Worm (Caenorhabditis elegans) whole organism, L1 larva: ENCODE measurements around the gene srw-68.

Source experiments
- C16A3.4 ChIP-seq: fragments of 150-350 bp; optimal IDR thresholded peaks from 2 replicates; lab custom pipeline; 2014; ENCODE audit warnings: missing biosample characterization, missing genetic modification characterization
- Y116A8C.19 ChIP-seq: sonication (generic microtip); optimal IDR thresholded peaks from 2 replicates; lab custom pipeline; 2016; ENCODE audit warnings: missing compliant biosample characterization, missing genetic modification characterization, borderline replicate concordance
- alr-1 ChIP-seq: fragments of 200-800 bp; sonication (Bioruptor generic); optimal IDR thresholded peaks from 2 replicates; lab custom pipeline; 2018; ENCODE audit warnings: borderline replicate concordance, mild to moderate bottlenecking, missing genetic modification characterization, missing compliant biosample characterization
- blmp-1 ChIP-seq: fragments of 150-350 bp; optimal IDR thresholded peaks from 2 replicates; lab custom pipeline; 2014; ENCODE audit warnings: missing biosample characterization, missing genetic modification characterization
- ceh-8 ChIP-seq: fragments of 200-800 bp; sonication (Bioruptor generic); optimal IDR thresholded peaks from 2 replicates; lab custom pipeline; 2018; ENCODE audit warnings: mild to moderate bottlenecking, missing genetic modification characterization, moderate library complexity, missing compliant biosample characterization
- ceh-88 ChIP-seq: fragments of 200-800 bp; sonication (Bioruptor generic); IDR thresholded peaks from 2 replicates; pipeline ENCODE4 v1.3.6; 2022; ENCODE audit warnings: missing genetic modification characterization, missing compliant biosample characterization
- ceh-90 ChIP-seq: sonication (generic microtip); optimal IDR thresholded peaks from 2 replicates; lab custom pipeline; 2016; ENCODE audit warnings: missing genetic modification characterization, missing compliant biosample characterization
- ces-1 ChIP-seq: fragments of 150-350 bp; optimal IDR thresholded peaks from 2 replicates; lab custom pipeline; 2014; ENCODE audit warnings: missing biosample characterization, missing genetic modification reagents, missing genetic modification characterization
- dpl-1 ChIP-seq, 3 experiments: fragments of 150-350 bp in 2 of 3; sonication (generic microtip) in 1 of 3; optimal IDR thresholded peaks; 2 replicates each; lab custom pipeline; 2014 to 2017; ENCODE audit warnings: missing biosample characterization in 3 of 3, missing genetic modification characterization in 3 of 3, missing genetic modification reagents in 3 of 3
- dsc-1 ChIP-seq: sonication (generic microtip); optimal IDR thresholded peaks from 2 replicates; lab custom pipeline; 2016; ENCODE audit warnings: mild to moderate bottlenecking, missing genetic modification characterization, missing compliant biosample characterization
- efl-1 ChIP-seq, 4 experiments: fragments of 150-350 bp; optimal IDR thresholded peaks in 3 of 4; peaks in 1 of 4; 1 replicate in 1 of 4; 2 replicates in 3 of 4; lab custom pipeline; 2014; ENCODE audit warnings: missing biosample characterization in 2 of 4, missing genetic modification characterization in 2 of 4, missing genetic modification reagents in 2 of 4
- efl-3 ChIP-seq: fragments of 200-800 bp; sonication (Bioruptor generic); optimal IDR thresholded peaks from 2 replicates; lab custom pipeline; 2018; ENCODE audit warnings: mild to moderate bottlenecking, missing genetic modification characterization, missing compliant biosample characterization
- egl-13 ChIP-seq: sonication (generic microtip); optimal IDR thresholded peaks from 2 replicates; lab custom pipeline; 2016; ENCODE audit warnings: missing genotype, missing genetic modification reagents, missing genetic modification characterization, missing compliant biosample characterization
- elt-2 ChIP-seq: sonication (generic microtip); optimal IDR thresholded peaks from 2 replicates; lab custom pipeline; 2016; ENCODE audit warnings: missing genetic modification characterization, mild to moderate bottlenecking, inconsistent platforms, missing compliant biosample characterization, missing genetic modification reagents
- elt-3 ChIP-seq, 6 experiments: fragments of 150-350 bp in 1 of 6; sonication (generic microtip); optimal IDR thresholded peaks; 2 replicates each; lab custom pipeline; 2017 to 2018; ENCODE audit warnings: missing biosample characterization in 6 of 6, missing genetic modification characterization in 6 of 6, inconsistent platforms in 1 of 6
- fkh-8 ChIP-seq: sonication (generic microtip); optimal IDR thresholded peaks from 2 replicates; lab custom pipeline; 2016; ENCODE audit warnings: mild to moderate bottlenecking, missing genetic modification characterization, missing compliant biosample characterization
- hlh-17 ChIP-seq: fragments of 200-800 bp; sonication (Bioruptor generic); optimal IDR thresholded peaks from 2 replicates; lab custom pipeline; 2018; ENCODE audit warnings: missing genetic modification characterization, mild to moderate bottlenecking, missing compliant biosample characterization, moderate library complexity, borderline replicate concordance
- hlh-4 ChIP-seq: sonication (generic microtip); optimal IDR thresholded peaks from 2 replicates; lab custom pipeline; 2016; ENCODE audit warnings: mild to moderate bottlenecking, missing genetic modification characterization, missing compliant biosample characterization
- hpl-2 ChIP-seq: fragments of 150-350 bp; optimal IDR thresholded peaks from 2 replicates; lab custom pipeline; 2014; ENCODE audit warnings: missing biosample characterization, missing genetic modification reagents, missing genetic modification characterization
- irx-1 ChIP-seq: sonication (generic microtip); optimal IDR thresholded peaks from 2 replicates; lab custom pipeline; 2016; ENCODE audit warnings: missing genetic modification characterization, missing compliant biosample characterization
- lin-13 ChIP-seq: fragments of 150-350 bp; optimal IDR thresholded peaks from 2 replicates; lab custom pipeline; 2014; ENCODE audit warnings: missing biosample characterization, missing genetic modification reagents, missing genetic modification characterization
- lin-15B ChIP-seq: fragments of 150-350 bp; sonication (generic microtip); optimal IDR thresholded peaks from 3 replicates; lab custom pipeline; 2014; ENCODE audit warnings: missing biosample characterization, missing genetic modification characterization
- lin-35 ChIP-seq, 2 experiments: fragments of 150-350 bp; optimal IDR thresholded peaks; 2 replicates each; lab custom pipeline; 2014; ENCODE audit warnings: missing biosample characterization in 2 of 2, missing genetic modification characterization in 2 of 2, missing genetic modification reagents in 2 of 2
- lir-3 ChIP-seq: sonication (generic microtip); optimal IDR thresholded peaks from 2 replicates; lab custom pipeline; 2016; ENCODE audit warnings: mild to moderate bottlenecking, missing genetic modification characterization, moderate library complexity, missing compliant biosample characterization; ENCODE audit not compliant: poor library complexity
- mef-2 ChIP-seq: fragments of 150-350 bp; optimal IDR thresholded peaks from 2 replicates; lab custom pipeline; 2014; ENCODE audit warnings: missing biosample characterization, missing genetic modification characterization
- nhr-11 ChIP-seq: fragments of 150-350 bp; optimal IDR thresholded peaks from 2 replicates; lab custom pipeline; 2014; ENCODE audit warnings: missing biosample characterization, missing genetic modification characterization
- nhr-12 ChIP-seq: sonication (generic microtip); optimal IDR thresholded peaks from 2 replicates; lab custom pipeline; 2017; ENCODE audit warnings: missing biosample characterization, missing genetic modification characterization
- nhr-19 ChIP-seq: fragments of 200-800 bp; sonication (Bioruptor generic); conservative IDR thresholded peaks from 2 replicates; pipeline ENCODE4 v1.3.6; 2022; ENCODE audit warnings: missing genetic modification characterization, missing compliant biosample characterization
- nhr-237 ChIP-seq: fragments of 150-350 bp; optimal IDR thresholded peaks from 2 replicates; lab custom pipeline; 2014; ENCODE audit warnings: missing biosample characterization, missing genetic modification characterization
- nhr-28 ChIP-seq: fragments of 150-350 bp; optimal IDR thresholded peaks from 2 replicates; lab custom pipeline; 2014; ENCODE audit warnings: missing biosample characterization, missing genetic modification characterization
- nhr-47 ChIP-seq: sonication (generic microtip); optimal IDR thresholded peaks from 2 replicates; lab custom pipeline; 2016; ENCODE audit warnings: mild to moderate bottlenecking, missing genetic modification characterization, moderate library complexity, missing compliant biosample characterization
- nhr-71 ChIP-seq: sonication (generic microtip); optimal IDR thresholded peaks from 2 replicates; lab custom pipeline; 2016; ENCODE audit warnings: mild to moderate bottlenecking, missing genetic modification characterization, moderate library complexity, missing compliant biosample characterization
- nhr-85 ChIP-seq: sonication (generic microtip); peaks from one replicate; lab custom pipeline; 2016; ENCODE audit warnings: missing genetic modification characterization, inconsistent platforms, missing compliant biosample characterization
- nhr-90 ChIP-seq: sonication (generic microtip); optimal IDR thresholded peaks from 2 replicates; lab custom pipeline; 2016; ENCODE audit warnings: mild to moderate bottlenecking, missing genetic modification characterization, missing compliant biosample characterization; ENCODE audit not compliant: poor library complexity
- pag-3 ChIP-seq: sonication (generic microtip); optimal IDR thresholded peaks from 2 replicates; lab custom pipeline; 2017; ENCODE audit warnings: missing genetic modification characterization, mild to moderate bottlenecking, missing compliant biosample characterization, antibody characterized with exemption, borderline replicate concordance; ENCODE audit not compliant: insufficient read depth
- pqm-1 ChIP-seq: sonication (generic microtip); optimal IDR thresholded peaks from 3 replicates; lab custom pipeline; 2017; ENCODE audit warnings: missing biosample characterization, missing genetic modification characterization
- rnt-1 ChIP-seq: sonication (generic microtip); optimal IDR thresholded peaks from 2 replicates; lab custom pipeline; 2016; ENCODE audit warnings: mild to moderate bottlenecking, missing genetic modification characterization, moderate library complexity, missing compliant biosample characterization
- skn-1 ChIP-seq: fragments of 150-350 bp; optimal IDR thresholded peaks from 2 replicates; lab custom pipeline; 2014; ENCODE audit warnings: missing biosample characterization, missing genetic modification characterization
- snpc-4 ChIP-seq: fragments of 150-350 bp; optimal IDR thresholded peaks from 2 replicates; lab custom pipeline; 2014; ENCODE audit warnings: missing biosample characterization, missing genetic modification characterization
- sox-4 ChIP-seq: sonication (generic microtip); optimal IDR thresholded peaks from 2 replicates; lab custom pipeline; 2016; ENCODE audit warnings: missing genetic modification characterization, missing compliant biosample characterization
- sptf-1 ChIP-seq: fragments of 150-350 bp; optimal IDR thresholded peaks from 2 replicates; lab custom pipeline; 2014; ENCODE audit warnings: missing biosample characterization, missing genetic modification characterization
- sup-37 ChIP-seq: fragments of 200-800 bp; sonication (Bioruptor generic); optimal IDR thresholded peaks from 2 replicates; lab custom pipeline; 2018; ENCODE audit warnings: mild to moderate bottlenecking, missing genetic modification characterization, missing compliant biosample characterization
- tbx-2 ChIP-seq: sonication (generic microtip); optimal IDR thresholded peaks from 2 replicates; lab custom pipeline; 2016; ENCODE audit warnings: missing genetic modification characterization, missing compliant biosample characterization
- tlp-1 ChIP-seq: fragments of 150-350 bp; optimal IDR thresholded peaks from 2 replicates; lab custom pipeline; 2014; ENCODE audit warnings: missing biosample characterization, missing genetic modification characterization
- unc-130 ChIP-seq: fragments of 150-350 bp; optimal IDR thresholded peaks from 2 replicates; lab custom pipeline; 2017; ENCODE audit warnings: missing biosample characterization, missing genetic modification characterization, inconsistent platforms
- unc-30 ChIP-seq: sonication (generic microtip); optimal IDR thresholded peaks from 2 replicates; lab custom pipeline; 2017; ENCODE audit warnings: missing biosample characterization, missing genetic modification characterization
- unc-62 ChIP-seq: fragments of 150-350 bp; optimal IDR thresholded peaks from 2 replicates; lab custom pipeline; 2014; ENCODE audit warnings: missing biosample characterization, missing genetic modification reagents, missing genetic modification characterization
- vab-15 ChIP-seq: sonication (generic microtip); optimal IDR thresholded peaks from 2 replicates; lab custom pipeline; 2017; ENCODE audit warnings: missing genotype, mild to moderate bottlenecking, missing genetic modification characterization, missing compliant biosample characterization
- zag-1 ChIP-seq: fragments of 150-350 bp; optimal IDR thresholded peaks from 2 replicates; lab custom pipeline; 2014; ENCODE audit warnings: missing biosample characterization, missing genetic modification characterization
- zip-4 ChIP-seq: fragments of 200-800 bp; sonication (Bioruptor generic); optimal IDR thresholded peaks from 2 replicates; lab custom pipeline; 2018; ENCODE audit warnings: mild to moderate bottlenecking, missing genetic modification characterization, moderate library complexity, missing compliant biosample characterization
- ztf-11 ChIP-seq, 2 experiments: sonication (generic microtip); optimal IDR thresholded peaks; 2 replicates each; lab custom pipeline; 2016 to 2017; ENCODE audit warnings: missing genetic modification characterization in 2 of 2, missing biosample characterization in 1 of 2, missing compliant biosample characterization in 1 of 2

Gene srw-68

DNA sequence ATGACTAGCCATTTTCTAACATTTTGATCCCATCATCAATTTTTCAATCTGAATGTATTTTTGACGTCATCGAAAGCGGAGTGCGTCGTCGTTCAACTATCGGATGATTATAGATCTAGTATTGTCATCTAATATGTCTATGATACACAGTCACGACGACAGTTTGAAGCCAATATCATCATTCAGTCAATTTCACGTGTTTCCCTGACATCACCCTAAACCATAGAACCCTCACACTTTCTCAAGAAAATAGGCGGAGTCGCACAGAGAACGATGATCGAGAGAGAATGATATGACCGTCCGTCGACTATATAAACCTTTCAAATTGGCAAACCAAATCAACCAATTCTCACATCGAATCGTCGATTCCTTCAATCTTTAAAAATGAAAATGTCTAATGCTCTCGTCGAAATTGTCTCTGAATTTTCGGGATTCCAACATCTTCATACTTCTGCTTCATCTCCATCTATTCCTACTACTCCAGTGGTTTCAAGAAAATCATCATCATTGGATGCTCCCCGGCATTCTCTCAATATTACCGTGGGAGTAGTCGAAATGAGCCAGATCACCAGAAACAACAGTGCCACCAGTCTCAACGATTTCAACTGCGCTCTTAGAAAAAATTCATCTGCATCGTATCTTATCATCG is 10.6 kb downstream of the srw-68 start, which contains the start of gene F18E3.13 (continued):
- TF ChIP-seq elt-2 (tag; lab: Kevin White, UChicago) (no peak), nhr-237 (tag; lab: Kevin White, UChicago) (no peak), nhr-11 (tag; lab: Kevin White, UChicago) (no peak), unc-130 (tag; lab: Kevin White, UChicago) (peak; percentile 32), nhr-12 (tag; lab: Kevin White, UChicago) (no peak), blmp-1 (tag; lab: Kevin White, UChicago) (peak; percentile 90), skn-1 (tag; lab: Kevin White, UChicago) (peak; percentile 65), efl-1 (optimal IDR thresholded peaks at IDR 0.05; lab: Kevin White, UChicago) (no peak), efl-1 (GFP tag; optimal IDR thresholded peaks at IDR 0.05 in 1 of 2; lab: Kevin White, UChicago) (peak in 1 of 2 experiments; percentile 89), ces-1 (GFP tag; lab: Kevin White, UChicago) (no peak), mef-2 (tag; lab: Kevin White, UChicago) (no peak), hlh-17 (GFP tag; lab: Kevin White, UChicago) (no peak), snpc-4 (tag; lab: Kevin White, UChicago) (no peak), nhr-28 (tag; lab: Kevin White, UChicago) (no peak), lir-3 (no peak), sup-37 (GFP tag; lab: Kevin White, UChicago) (no peak), nhr-85 (tag; lab: Kevin White, UChicago) (peak; percentile 98), ztf-11 (tag; optimal IDR thresholded peaks at IDR 0.05; lab: Kevin White, UChicago) (no peak), vab-15 (tag; lab: Kevin White, UChicago) (no peak), unc-62 (GFP tag; lab: Kevin White, UChicago) (no peak), nhr-19 (GFP tag; lab: Robert Waterston, UW) (peak; percentile 97), ceh-8 (no peak), hlh-4 (tag; lab: Kevin White, UChicago) (no peak), nhr-47 (peak; percentile 34), alr-1 (tag; lab: Kevin White, UChicago) (no peak), dpl-1 (GFP tag; optimal IDR thresholded peaks at IDR 0.05; lab: Kevin White, UChicago) (peak in 1 of 3 experiments; percentile 24), egl-13 (tag; lab: Kevin White, UChicago) (no peak), lin-15B (tag; lab: Kevin White, UChicago) (no peak), zip-4 (no peak), tbx-2 (tag; lab: Kevin White, UChicago) (peak; percentile 70), zag-1 (no peak), irx-1 (tag; lab: Kevin White, UChicago) (no peak), elt-3 (tag; optimal IDR thresholded peaks at IDR 0.05; lab: Kevin White, UChicago) (peak in 5 of 6 experiments; percentile 43 to 97 (median 69)), dsc-1 (tag; lab: Kevin White, UChicago) (no peak), nhr-90 (peak; percentile 78), unc-30 (tag; lab: Kevin White, UChicago) (no peak), tlp-1 (tag; lab: Kevin White, UChicago) (no peak), sptf-1 (tag; lab: Kevin White, UChicago) (no peak), hpl-2 (no peak), ceh-90 (tag; lab: Kevin White, UChicago) (no peak), lin-35 (GFP tag; optimal IDR thresholded peaks at IDR 0.05; lab: Kevin White, UChicago) (peak in 1 of 2 experiments; percentile 69), fkh-8 (tag; lab: Kevin White, UChicago) (no peak), C16A3.4 (tag; lab: Kevin White, UChicago) (peak; percentile 43), pag-3 (tag; lab: Kevin White, UChicago) (no peak), Y116A8C.19 (tag; lab: Kevin White, UChicago) (no peak), ceh-88 (GFP tag; lab: Robert Waterston, UW) (no peak), efl-3 (no peak), rnt-1 (no peak), nhr-71 (tag; lab: Kevin White, UChicago) (peak; percentile 88), pqm-1 (tag; lab: Kevin White, UChicago) (no peak), sox-4 (tag; lab: Kevin White, UChicago) (no peak), lin-13 (GFP tag; lab: Kevin White, UChicago) (no peak)
